Fruit fly (Drosophila melanogaster) whole organism, wandering third instar larva: ENCODE data around the gene AIF.

Experiments used
- Rel ChIP-seq, 2 experiments: fragments of 200-800 bp; sonication (Bioruptor generic) in 1 of 2; optimal IDR thresholded peaks; 2 replicates in 1 of 2; 3 replicates in 1 of 2; lab custom pipeline; 2016 to 2019; ENCODE audit warnings: mild to moderate bottlenecking in 2 of 2, missing biosample characterization in 2 of 2, missing genetic modification characterization in 2 of 2, moderate library complexity in 1 of 2
- dl ChIP-seq, 2 experiments: fragments of 175-275, 200-275 bp in 1 of 2; fragments of 200-275 bp in 1 of 2; sonication (Bioruptor generic); optimal IDR thresholded peaks; lab custom pipeline; 2018; ENCODE audit warnings: mild to moderate bottlenecking in 2 of 2, missing biosample characterization in 2 of 2, missing genetic modification characterization in 2 of 2, moderate library complexity in 2 of 2; ENCODE audit not compliant: partially characterized antibody in 2 of 2, insufficient read depth in 1 of 2
- jim ChIP-seq: fragments of 175-275, 200-325 bp; sonication (Bioruptor generic); optimal IDR thresholded peaks from 2 replicates; lab custom pipeline; 2016; ENCODE audit warnings: missing biosample characterization, mild to moderate bottlenecking, missing genetic modification characterization
- sage ChIP-seq: fragments of 200-800 bp; sonication (Bioruptor generic); optimal IDR thresholded peaks from 2 replicates; lab custom pipeline; 2016; ENCODE audit warnings: missing biosample characterization, mild to moderate bottlenecking, missing genetic modification characterization

DNA sequence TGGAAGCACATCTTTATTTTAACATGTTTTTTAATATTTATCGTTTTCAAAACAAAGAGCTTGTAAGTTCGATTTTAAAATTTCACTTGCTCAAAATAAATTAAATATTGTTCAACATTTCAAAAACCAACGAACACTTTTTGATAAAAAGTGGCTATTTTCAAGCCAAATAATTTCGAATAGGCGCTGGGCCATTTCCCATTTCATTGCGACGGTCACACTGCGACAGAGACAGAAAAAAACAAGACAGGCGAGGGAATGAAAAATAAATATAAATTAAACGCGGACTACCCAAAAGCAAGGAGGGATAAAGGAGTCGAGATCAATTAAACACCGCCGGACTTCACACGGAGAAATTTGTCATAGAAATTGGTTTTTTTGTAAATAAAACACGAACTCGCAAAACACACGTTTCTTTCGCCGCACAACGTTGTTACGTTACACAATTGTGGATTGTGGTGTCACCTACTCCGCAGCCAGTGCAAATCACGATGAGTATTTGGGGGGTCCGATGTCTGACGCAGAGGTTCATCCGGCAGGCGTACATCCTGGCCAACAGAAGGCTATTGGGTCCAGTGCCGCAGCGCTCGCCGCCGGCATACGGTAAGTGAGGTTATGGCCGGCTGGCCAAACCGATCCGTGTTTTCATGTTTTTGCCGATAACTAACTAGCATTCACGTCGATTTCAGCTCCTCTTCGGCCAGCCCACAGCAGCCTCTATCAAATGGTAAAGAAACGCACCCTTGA lies at the start of gene AIF:
- TF ChIP-seq sage (GFP tag; lab: Kevin White, UChicago) (no peak), Rel (GFP tag; optimal IDR thresholded peaks at IDR 0.05; lab: Kevin White, UChicago) (no peak), Rel (tag; optimal IDR thresholded peaks at IDR 0.05; lab: Kevin White, UChicago) (no peak), jim (GFP tag; lab: Kevin White, UChicago) (no peak), dl (GFP tag; optimal IDR thresholded peaks at IDR 0.05; lab: Kevin White, UChicago; ENCODE audit: insufficient read depth in 1 of 2, partially characterized antibody in 2 of 2) (no peak)
